Worm (Caenorhabditis elegans): ENCODE results near the gene cpd-2.
A peak's percentile ranks its signal among the peaks of the same experiment; 100 is the strongest.

The cpd-2 gene

ce11 chrX:16091166-16091565 lies 41.5 kb downstream of the cpd-2 start:
- TF ChIP-seq snpc-4 (tag; optimal IDR thresholded peaks at IDR 0.05) (peak; percentile 85), mdl-1 (tag; optimal IDR thresholded peaks at IDR 0.05) (no peak)

- TF ChIP-seq F13H6.1 (tag; optimal IDR thresholded peaks at IDR 0.05) (no peak), ztf-4 (tag; optimal IDR thresholded peaks at IDR 0.05) (no peak)
Observed at ce11 chrX:16094370-16094769, 44.7 kb downstream of the cpd-2 start, which contains the start of gene C30F2.5. C30F2.5 (plus strand) TSS chrX:16094670.

ce11 chrX:16098104-16098638 lies 48.5 kb downstream of the cpd-2 start:
- TF ChIP-seq egl-27 (tag; optimal IDR thresholded peaks at IDR 0.05) (no peak), ceh-16 (tag; optimal IDR thresholded peaks at IDR 0.05) (no peak), lin-39 (tag; optimal IDR thresholded peaks at IDR 0.05) (no peak), snpc-4 (tag; optimal IDR thresholded peaks at IDR 0.05) (no peak), nhr-6 (tag; optimal IDR thresholded peaks at IDR 0.05) (no peak), unc-62 (GFP tag; optimal IDR thresholded peaks at IDR 0.05) (no peak), elt-3 (tag; optimal IDR thresholded peaks at IDR 0.05) (no peak), nhr-129 (tag; optimal IDR thresholded peaks at IDR 0.05) (peak; percentile 63), elt-1 (tag; optimal IDR thresholded peaks at IDR 0.05) (no peak), ZK546.5 (tag; optimal IDR thresholded peaks at IDR 0.05) (no peak), mbf-1 (tag; optimal IDR thresholded peaks at IDR 0.05) (no peak), nhr-77 (tag; optimal IDR thresholded peaks at IDR 0.05) (no peak), lsy-2 (tag; optimal IDR thresholded peaks at IDR 0.05) (peak in 1 of 2 experiments; percentile 17), sem-4 (tag; optimal IDR thresholded peaks at IDR 0.05) (no peak), alr-1 (tag; optimal IDR thresholded peaks at IDR 0.05) (no peak), nhr-23 (tag; optimal IDR thresholded peaks at IDR 0.05) (no peak), dmd-4 (tag; optimal IDR thresholded peaks at IDR 0.05) (no peak), sma-3 (GFP tag; optimal IDR thresholded peaks at IDR 0.05) (no peak), F13H6.1 (tag; optimal IDR thresholded peaks at IDR 0.05) (peak; percentile 57), ama-1 (optimal IDR thresholded peaks at IDR 0.05) (no peak), aly-2 (tag; optimal IDR thresholded peaks at IDR 0.05) (no peak), zag-1 (tag; optimal IDR thresholded peaks at IDR 0.05) (no peak), sma-9 (GFP tag; optimal IDR thresholded peaks at IDR 0.05) (peak; percentile 39), sma-9 (tag; optimal IDR thresholded peaks at IDR 0.05) (no peak), mdl-1 (tag; optimal IDR thresholded peaks at IDR 0.05) (no peak), nhr-11 (tag; optimal IDR thresholded peaks at IDR 0.05) (no peak), unc-39 (tag; optimal IDR thresholded peaks at IDR 0.05) (no peak), lin-13 (GFP tag; optimal IDR thresholded peaks at IDR 0.05) (no peak)

ce11 chrX:16099251-16099650 lies 49.6 kb downstream of the cpd-2 start:
- TF ChIP-seq nhr-129 (tag; optimal IDR thresholded peaks at IDR 0.05) (no peak), ceh-16 (tag; optimal IDR thresholded peaks at IDR 0.05) (no peak), snpc-4 (tag; optimal IDR thresholded peaks at IDR 0.05) (peak; percentile 22), sma-9 (GFP tag; optimal IDR thresholded peaks at IDR 0.05) (no peak), sma-9 (tag; optimal IDR thresholded peaks at IDR 0.05) (no peak)

- TF ChIP-seq gmeb-1 (tag; optimal IDR thresholded peaks at IDR 0.05) (no peak), sma-9 (GFP tag; optimal IDR thresholded peaks at IDR 0.05) (no peak), sma-9 (tag; optimal IDR thresholded peaks at IDR 0.05) (no peak), nhr-11 (tag; optimal IDR thresholded peaks at IDR 0.05) (no peak), sem-4 (tag; optimal IDR thresholded peaks at IDR 0.05) (no peak), lin-39 (tag; optimal IDR thresholded peaks at IDR 0.05) (no peak), F13H6.1 (tag; optimal IDR thresholded peaks at IDR 0.05) (no peak)
Observed at ce11 chrX:16103396-16103795, 53.7 kb downstream of the cpd-2 start, which contains the start of gene ZK1073.2. ZK1073.2 (plus strand) TSS chrX:16103696.

All from whole organism, L2 larva.